Fruit fly (Drosophila melanogaster): Measurements from ENCODE around the gene crp.

DNA sequence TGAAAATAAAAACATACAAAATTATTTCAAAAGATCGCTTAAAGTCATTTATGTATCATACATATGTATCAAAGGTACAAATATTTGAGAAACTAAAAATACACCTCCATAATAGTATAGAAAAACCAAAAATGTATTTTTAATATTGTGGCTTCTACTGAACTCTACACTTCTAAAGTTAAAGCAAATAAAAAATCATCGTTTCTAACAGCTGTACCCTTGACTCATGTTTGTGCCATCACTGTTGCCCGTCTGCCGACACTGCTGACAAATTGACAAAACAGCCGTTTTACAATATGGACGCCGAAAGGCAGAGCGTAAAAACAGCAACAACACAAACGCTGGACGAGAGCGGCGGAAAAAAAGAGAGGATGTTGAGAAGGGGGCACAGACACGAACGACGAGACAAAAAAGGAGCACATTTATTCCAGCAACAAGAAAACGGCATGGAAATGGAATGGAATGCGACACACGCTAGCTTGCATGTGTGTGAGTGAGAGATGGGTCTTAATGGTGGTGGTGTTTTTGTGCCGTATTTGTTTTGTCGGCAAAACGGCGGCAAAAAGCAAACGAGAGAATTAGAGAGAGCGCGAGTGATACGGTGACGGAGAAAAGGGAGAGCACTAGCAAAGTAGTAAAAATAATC lies 1.0 kb downstream of the crp start:
- TF ChIP-seq Rel (GFP tag; optimal IDR thresholded peaks at IDR 0.05) (no peak), Rel (tag; optimal IDR thresholded peaks at IDR 0.05) (peak; percentile 44), brk (GFP tag; optimal IDR thresholded peaks at IDR 0.05) (peak; percentile 72), OdsH (GFP tag; optimal IDR thresholded peaks at IDR 0.05) (peak; percentile 47), Myc (optimal IDR thresholded peaks at IDR 0.05) (no peak), psq (GFP tag; optimal IDR thresholded peaks at IDR 0.05) (peak; percentile 93), Dif (GFP tag; optimal IDR thresholded peaks at IDR 0.05; ENCODE audit: partially characterized antibody) (peak; percentile 82), sv (GFP tag; optimal IDR thresholded peaks at IDR 0.05) (peak; percentile 41), rgr (GFP tag; optimal IDR thresholded peaks at IDR 0.05) (peak; percentile 70), Dfd (GFP tag; optimal IDR thresholded peaks at IDR 0.05) (no peak), Jra (GFP tag; optimal IDR thresholded peaks at IDR 0.05) (peak; percentile 50), usp (GFP tag; optimal IDR thresholded peaks at IDR 0.05) (no peak), Vsx2 (GFP tag; optimal IDR thresholded peaks at IDR 0.05; ENCODE audit: partially characterized antibody) (no peak)

All from whole organism, wandering third instar larva.